Worm (Caenorhabditis elegans) whole organism, midembryonic: ENCODE results near the gene qua-1.

ENCODE experiments used
- flt-1 ChIP-seq: fragments of 200-800 bp; sonication (Bioruptor generic); IDR thresholded peaks from 2 replicates; pipeline ENCODE4 v1.3.6; 2022; ENCODE audit warnings: missing genetic modification characterization, missing compliant biosample characterization
- med-1 ChIP-seq: sonication (generic microtip); optimal IDR thresholded peaks from 2 replicates; lab custom pipeline; 2017; ENCODE audit warnings: missing genetic modification characterization, mild to moderate bottlenecking, missing compliant biosample characterization, antibody characterized with exemption, missing genetic modification reagents; ENCODE audit not compliant: insufficient read depth
- ref-1 ChIP-seq: fragments of 200-800 bp; sonication (Bioruptor generic); conservative IDR thresholded peaks from 2 replicates; pipeline ENCODE4 v1.3.6; 2022; ENCODE audit warnings: missing genetic modification reagents, missing genetic modification characterization, missing compliant biosample characterization
- ztf-23 ChIP-seq: fragments of 200-800 bp; sonication (Bioruptor generic); IDR thresholded peaks from 2 replicates; pipeline ENCODE4 v1.3.6; 2022; ENCODE audit warnings: missing genetic modification reagents, missing genetic modification characterization, missing compliant biosample characterization
- ztf-29 ChIP-seq: fragments of 200-800 bp; sonication (Bioruptor generic); IDR thresholded peaks from 2 replicates; pipeline ENCODE4 v1.3.6; 2022; ENCODE audit warnings: missing genetic modification reagents, missing genetic modification characterization, missing compliant biosample characterization

- TF ChIP-seq ref-1 (GFP tag; lab: Robert Waterston, UW) (no peak), ztf-29 (GFP tag; lab: Robert Waterston, UW) (no peak), med-1 (GFP tag; lab: Kevin White, UChicago) (no peak), flt-1 (no peak), ztf-23 (GFP tag; lab: Robert Waterston, UW) (no peak)
Measured at ce11 chrII:8199803-8200202, 1.2 kb downstream of the qua-1 start.
